Worm (Caenorhabditis elegans) whole organism, early embryonic: ENCODE results near the gene ugt-34.

Source experiments
- B0310.2 ChIP-seq: sonication (generic microtip); optimal IDR thresholded peaks from 2 replicates; lab custom pipeline; 2016; ENCODE audit warnings: mild to moderate bottlenecking, missing genetic modification characterization, missing compliant biosample characterization
- F13C5.2 ChIP-seq: sonication (generic microtip); optimal IDR thresholded peaks from 2 replicates; lab custom pipeline; 2017; ENCODE audit warnings: mild to moderate bottlenecking, missing genetic modification characterization, inconsistent platforms, missing compliant biosample characterization
- aly-1 ChIP-seq: sonication (generic microtip); optimal IDR thresholded peaks from 2 replicates; lab custom pipeline; 2016; ENCODE audit warnings: missing genetic modification characterization, missing compliant biosample characterization
- ama-1 ChIP-seq: fragments of 150-350 bp; optimal IDR thresholded peaks from 2 replicates; lab custom pipeline; 2014
- ceh-13 ChIP-seq: fragments of 200-800 bp; sonication (Bioruptor generic); optimal IDR thresholded peaks from 2 replicates; lab custom pipeline; 2018; ENCODE audit warnings: mild to moderate bottlenecking, missing genetic modification characterization, missing compliant biosample characterization
- ceh-36 ChIP-seq: sonication (generic microtip); optimal IDR thresholded peaks from 2 replicates; lab custom pipeline; 2016; ENCODE audit warnings: missing genetic modification characterization, inconsistent platforms, missing compliant biosample characterization
- ets-7 ChIP-seq: sonication (generic microtip); optimal IDR thresholded peaks from 2 replicates; lab custom pipeline; 2016; ENCODE audit warnings: missing genotype, missing genetic modification characterization, missing compliant biosample characterization
- flt-1 ChIP-seq: fragments of 200-800 bp; sonication (Bioruptor generic); IDR thresholded peaks from 2 replicates; pipeline ENCODE4 v1.3.6; 2022; ENCODE audit warnings: missing genetic modification characterization, missing compliant biosample characterization
- hmbx-1 ChIP-seq: sonication (generic microtip); optimal IDR thresholded peaks from 2 replicates; lab custom pipeline; 2016; ENCODE audit warnings: mild to moderate bottlenecking, missing genetic modification characterization, missing compliant biosample characterization
- hmg-4 ChIP-seq: fragments of 200-800 bp; sonication (Bioruptor generic); optimal IDR thresholded peaks from 2 replicates; lab custom pipeline; 2018; ENCODE audit warnings: mild to moderate bottlenecking, missing genetic modification characterization, missing compliant biosample characterization
- hnd-1 ChIP-seq: sonication (generic microtip); optimal IDR thresholded peaks from 2 replicates; lab custom pipeline; 2016; ENCODE audit warnings: missing genetic modification characterization, missing compliant biosample characterization
- pes-1 ChIP-seq: fragments of 200-800 bp; sonication (Bioruptor generic); IDR thresholded peaks from 2 replicates; pipeline ENCODE4 v1.3.6; 2022; ENCODE audit warnings: missing genetic modification reagents, missing genetic modification characterization, missing compliant biosample characterization
- scrt-1 ChIP-seq: fragments of 200-800 bp; sonication (Bioruptor generic); IDR thresholded peaks from 2 replicates; pipeline ENCODE4 v1.3.6; 2022; ENCODE audit warnings: missing genetic modification characterization, missing compliant biosample characterization
- sea-1 ChIP-seq: fragments of 200-800 bp; sonication (Bioruptor generic); conservative IDR thresholded peaks from 2 replicates; pipeline ENCODE4 v1.3.6; 2022; ENCODE audit warnings: missing genetic modification characterization, missing compliant biosample characterization
- tbx-11 ChIP-seq: fragments of 200-800 bp; sonication (Bioruptor generic); IDR thresholded peaks from 2 replicates; pipeline ENCODE4 v1.3.6; 2022; ENCODE audit warnings: missing genetic modification characterization, missing compliant biosample characterization
- tbx-37 ChIP-seq: fragments of 200-800 bp; sonication (Bioruptor generic); conservative IDR thresholded peaks from 2 replicates; pipeline ENCODE4 v1.3.6; 2022; ENCODE audit warnings: missing genetic modification reagents, missing genetic modification characterization, missing compliant biosample characterization
- tra-4 ChIP-seq: sonication (generic microtip); optimal IDR thresholded peaks from 2 replicates; lab custom pipeline; 2017; ENCODE audit warnings: missing genetic modification characterization, missing compliant biosample characterization

Gene ugt-34

DNA sequence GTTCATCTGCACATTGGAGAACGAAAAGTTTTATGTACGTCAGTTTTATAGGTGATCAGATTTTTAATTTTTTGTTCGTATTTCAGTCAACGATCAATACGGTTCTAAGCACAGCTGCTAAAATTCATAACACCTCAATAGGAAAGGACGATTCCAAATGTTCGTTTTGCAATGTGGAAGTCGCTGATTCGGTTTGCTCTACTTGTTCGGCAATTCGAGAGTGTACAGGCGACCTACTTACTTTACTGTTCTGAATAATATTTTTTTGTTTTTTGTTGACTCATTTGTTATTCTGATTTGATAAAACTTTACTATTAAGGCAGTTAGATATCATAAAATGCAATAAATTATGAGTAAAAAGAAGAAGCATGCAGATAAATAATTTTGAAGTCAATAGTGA lies 2.6 kb upstream of the ugt-34 start:
- TF ChIP-seq F13C5.2 (tag; lab: Kevin White, UChicago) (no peak), scrt-1 (GFP tag; lab: Robert Waterston, UW) (no peak), ceh-13 (no peak), sea-1 (GFP tag; lab: Robert Waterston, UW) (no peak), hmbx-1 (no peak), tbx-11 (GFP tag; lab: Robert Waterston, UW) (no peak), tbx-37 (GFP tag; lab: Robert Waterston, UW) (no peak), tra-4 (tag; lab: Kevin White, UChicago) (no peak), aly-1 (tag; lab: Kevin White, UChicago) (no peak)

ce11 chrV:10657959-10658358 lies 1.2 kb upstream of the ugt-34 start, which contains the start of gene tut-2:
Gene tut-2, plus strand, starts transcription at chrV:10658235.
- TF ChIP-seq ets-7 (tag; lab: Kevin White, UChicago) (no peak), flt-1 (0 out of 2 replicates have a peak, but pooled peaks have one; percentile 12), sea-1 (GFP tag; lab: Robert Waterston, UW) (no peak)

- TF ChIP-seq ceh-13 (no peak), pes-1 (GFP tag; lab: Robert Waterston, UW) (no peak), ama-1 (no peak), hmbx-1 (no peak), tbx-11 (GFP tag; lab: Robert Waterston, UW) (no peak), F13C5.2 (tag; lab: Kevin White, UChicago) (no peak), B0310.2 (tag; lab: Kevin White, UChicago) (no peak), tra-4 (tag; lab: Kevin White, UChicago) (no peak), tbx-37 (GFP tag; lab: Robert Waterston, UW) (no peak), flt-1 (no peak), sea-1 (GFP tag; lab: Robert Waterston, UW) (no peak), hmg-4 (GFP tag; lab: Kevin White, UChicago) (no peak), hnd-1 (tag; lab: Kevin White, UChicago) (no peak), scrt-1 (GFP tag; lab: Robert Waterston, UW) (no peak), ceh-36 (tag; lab: Kevin White, UChicago) (no peak), ets-7 (tag; lab: Kevin White, UChicago) (no peak), aly-1 (tag; lab: Kevin White, UChicago) (no peak)
These were observed 2.6 kb downstream of the ugt-34 start, which contains the start of gene ugt-35 for ce11 chrV:10654165-10654564. Gene ugt-35, minus strand, starts transcription at chrV:10654265.

ce11 chrV:10648146-10648545 lies 8.6 kb downstream of the ugt-34 start, which contains the start of gene aqp-6:
Gene aqp-6, plus strand, starts transcription at chrV:10648446.
- TF ChIP-seq flt-1 (no peak), pes-1 (GFP tag; lab: Robert Waterston, UW) (no peak), aly-1 (tag; lab: Kevin White, UChicago) (no peak), tbx-37 (GFP tag; lab: Robert Waterston, UW) (no peak), hmg-4 (GFP tag; lab: Kevin White, UChicago) (no peak), ceh-13 (no peak), tbx-11 (GFP tag; lab: Robert Waterston, UW) (no peak), B0310.2 (tag; lab: Kevin White, UChicago) (no peak), ama-1 (no peak), ets-7 (tag; lab: Kevin White, UChicago) (no peak), hnd-1 (tag; lab: Kevin White, UChicago) (no peak), F13C5.2 (tag; lab: Kevin White, UChicago) (no peak), hmbx-1 (no peak), tra-4 (tag; lab: Kevin White, UChicago) (no peak), ceh-36 (tag; lab: Kevin White, UChicago) (no peak), scrt-1 (GFP tag; lab: Robert Waterston, UW) (no peak)

DNA sequence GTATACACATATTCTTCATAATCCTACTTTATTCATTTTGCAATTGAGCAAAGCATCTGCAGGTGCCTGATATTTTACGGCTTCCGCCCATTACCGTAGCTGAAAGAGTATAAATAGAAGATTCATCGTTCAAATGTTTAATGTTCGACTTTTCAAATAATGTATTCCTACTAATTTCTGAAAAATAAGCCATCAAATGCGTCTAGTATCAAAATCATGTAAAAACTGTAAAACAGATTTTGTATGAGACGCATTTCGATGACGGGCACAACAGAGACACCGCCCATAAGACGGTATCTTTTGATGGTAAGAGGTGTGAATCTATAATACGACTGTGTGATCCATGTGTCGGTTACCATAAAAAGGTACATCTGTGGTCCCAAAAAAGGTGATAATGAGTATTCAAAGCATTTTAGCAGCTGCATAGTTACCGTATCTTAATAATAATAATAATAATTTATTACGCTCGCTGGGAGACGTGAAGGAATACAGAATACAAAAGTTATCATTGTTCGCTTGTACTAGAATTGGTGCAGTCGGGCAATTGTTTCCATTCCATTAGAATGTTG lies 9.7 kb downstream of the ugt-34 start, which contains the start of the genes C32C4.3 and C32C4.16:
Gene C32C4.3 (minus strand): TSS at position 101 of the 569 bp plus-strand sequence.
Gene C32C4.16 (plus strand): TSS at position 519 of the 569 bp plus-strand sequence.
- no peak for TF ChIP-seq ama-1
- TF ChIP-seq ceh-13, result no peak
- no peak for TF ChIP-seq ets-7 (tag; lab: Kevin White, UChicago)
- no peak for TF ChIP-seq B0310.2 (tag; lab: Kevin White, UChicago)
- no peak for TF ChIP-seq flt-1
- TF ChIP-seq aly-1 (tag; lab: Kevin White, UChicago), result no peak
- TF ChIP-seq F13C5.2 (tag; lab: Kevin White, UChicago), result no peak
- TF ChIP-seq sea-1 (GFP tag; lab: Robert Waterston, UW), result no peak
- no peak for TF ChIP-seq tra-4 (tag; lab: Kevin White, UChicago)

DNA sequence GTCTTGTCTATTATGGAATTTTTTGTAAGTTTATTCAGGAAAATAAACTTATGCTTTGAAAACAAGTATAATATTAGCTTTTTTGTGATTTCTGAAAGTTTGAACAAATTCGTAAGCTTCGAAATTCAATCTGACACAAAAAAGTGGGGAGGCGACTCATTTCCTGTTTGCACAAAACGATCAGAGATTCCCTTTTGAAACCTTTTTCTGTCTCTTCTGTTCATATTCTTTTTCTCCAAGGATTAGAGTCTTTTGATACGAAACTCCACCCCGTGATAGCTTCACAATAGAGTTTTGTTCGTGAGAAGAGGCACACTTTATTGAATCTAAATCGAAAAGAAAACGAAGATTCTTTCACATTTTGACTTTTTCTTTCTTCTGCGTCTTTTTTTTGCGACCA lies 15.8 kb downstream of the ugt-34 start:
- TF ChIP-seq ets-7 (tag; lab: Kevin White, UChicago) (no peak), F13C5.2 (tag; lab: Kevin White, UChicago) (no peak), ceh-13 (no peak)

DNA sequence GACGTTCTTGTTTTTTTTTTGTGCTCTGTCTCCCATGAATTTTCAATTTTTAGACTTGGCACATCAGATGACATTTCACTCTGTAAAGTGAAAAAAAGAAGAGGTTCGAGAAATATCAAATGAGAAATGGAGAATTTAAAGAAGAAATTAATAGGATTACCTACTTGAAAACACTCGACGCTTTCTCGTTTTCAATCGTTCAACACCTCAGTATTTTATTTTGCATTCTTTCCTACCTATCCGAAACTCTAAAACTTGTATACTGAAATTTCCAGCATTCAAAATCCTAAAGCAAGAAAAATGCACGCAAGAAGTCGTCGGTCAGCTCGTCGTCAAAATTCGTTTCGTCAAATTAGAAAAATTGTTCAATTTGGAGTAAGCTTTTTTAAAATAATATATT lies 21.1 kb downstream of the ugt-34 start, which contains the start of gene kvs-2:
Gene kvs-2 (plus strand): TSS at position 301 of the 400 bp plus-strand sequence.
- TF ChIP-seq hnd-1 (tag; lab: Kevin White, UChicago) (no peak), sea-1 (GFP tag; lab: Robert Waterston, UW) (no peak), ama-1 (no peak), ceh-36 (tag; lab: Kevin White, UChicago) (no peak), pes-1 (GFP tag; lab: Robert Waterston, UW) (no peak), B0310.2 (tag; lab: Kevin White, UChicago) (no peak), hmbx-1 (no peak), scrt-1 (GFP tag; lab: Robert Waterston, UW) (no peak), ceh-13 (no peak), F13C5.2 (tag; lab: Kevin White, UChicago) (no peak), aly-1 (tag; lab: Kevin White, UChicago) (no peak), tbx-37 (GFP tag; lab: Robert Waterston, UW) (no peak), tra-4 (tag; lab: Kevin White, UChicago) (no peak), hmg-4 (GFP tag; lab: Kevin White, UChicago) (no peak), tbx-11 (GFP tag; lab: Robert Waterston, UW) (no peak), flt-1 (no peak), ets-7 (tag; lab: Kevin White, UChicago) (no peak)
